Worm (Caenorhabditis elegans) whole organism, early embryonic: ENCODE results near the gene srz-99.

ENCODE experiments used
- B0310.2 ChIP-seq: sonication (generic microtip); optimal IDR thresholded peaks from 2 replicates; lab custom pipeline; 2016; ENCODE audit warnings: mild to moderate bottlenecking, missing genetic modification characterization, missing compliant biosample characterization
- F13C5.2 ChIP-seq: sonication (generic microtip); optimal IDR thresholded peaks from 2 replicates; lab custom pipeline; 2017; ENCODE audit warnings: mild to moderate bottlenecking, missing genetic modification characterization, inconsistent platforms, missing compliant biosample characterization
- aly-1 ChIP-seq: sonication (generic microtip); optimal IDR thresholded peaks from 2 replicates; lab custom pipeline; 2016; ENCODE audit warnings: missing genetic modification characterization, missing compliant biosample characterization
- ama-1 ChIP-seq: fragments of 150-350 bp; optimal IDR thresholded peaks from 2 replicates; lab custom pipeline; 2014
- ceh-13 ChIP-seq: fragments of 200-800 bp; sonication (Bioruptor generic); optimal IDR thresholded peaks from 2 replicates; lab custom pipeline; 2018; ENCODE audit warnings: mild to moderate bottlenecking, missing genetic modification characterization, missing compliant biosample characterization
- ceh-36 ChIP-seq: sonication (generic microtip); optimal IDR thresholded peaks from 2 replicates; lab custom pipeline; 2016; ENCODE audit warnings: missing genetic modification characterization, inconsistent platforms, missing compliant biosample characterization
- ets-7 ChIP-seq: sonication (generic microtip); optimal IDR thresholded peaks from 2 replicates; lab custom pipeline; 2016; ENCODE audit warnings: missing genotype, missing genetic modification characterization, missing compliant biosample characterization
- flt-1 ChIP-seq: fragments of 200-800 bp; sonication (Bioruptor generic); IDR thresholded peaks from 2 replicates; pipeline ENCODE4 v1.3.6; 2022; ENCODE audit warnings: missing genetic modification characterization, missing compliant biosample characterization
- hmbx-1 ChIP-seq: sonication (generic microtip); optimal IDR thresholded peaks from 2 replicates; lab custom pipeline; 2016; ENCODE audit warnings: mild to moderate bottlenecking, missing genetic modification characterization, missing compliant biosample characterization
- hmg-4 ChIP-seq: fragments of 200-800 bp; sonication (Bioruptor generic); optimal IDR thresholded peaks from 2 replicates; lab custom pipeline; 2018; ENCODE audit warnings: mild to moderate bottlenecking, missing genetic modification characterization, missing compliant biosample characterization
- hnd-1 ChIP-seq: sonication (generic microtip); optimal IDR thresholded peaks from 2 replicates; lab custom pipeline; 2016; ENCODE audit warnings: missing genetic modification characterization, missing compliant biosample characterization
- pes-1 ChIP-seq: fragments of 200-800 bp; sonication (Bioruptor generic); IDR thresholded peaks from 2 replicates; pipeline ENCODE4 v1.3.6; 2022; ENCODE audit warnings: missing genetic modification reagents, missing genetic modification characterization, missing compliant biosample characterization
- scrt-1 ChIP-seq: fragments of 200-800 bp; sonication (Bioruptor generic); IDR thresholded peaks from 2 replicates; pipeline ENCODE4 v1.3.6; 2022; ENCODE audit warnings: missing genetic modification characterization, missing compliant biosample characterization
- sea-1 ChIP-seq: fragments of 200-800 bp; sonication (Bioruptor generic); conservative IDR thresholded peaks from 2 replicates; pipeline ENCODE4 v1.3.6; 2022; ENCODE audit warnings: missing genetic modification characterization, missing compliant biosample characterization
- tbx-11 ChIP-seq: fragments of 200-800 bp; sonication (Bioruptor generic); IDR thresholded peaks from 2 replicates; pipeline ENCODE4 v1.3.6; 2022; ENCODE audit warnings: missing genetic modification characterization, missing compliant biosample characterization
- tbx-37 ChIP-seq: fragments of 200-800 bp; sonication (Bioruptor generic); conservative IDR thresholded peaks from 2 replicates; pipeline ENCODE4 v1.3.6; 2022; ENCODE audit warnings: missing genetic modification reagents, missing genetic modification characterization, missing compliant biosample characterization
- tra-4 ChIP-seq: sonication (generic microtip); optimal IDR thresholded peaks from 2 replicates; lab custom pipeline; 2017; ENCODE audit warnings: missing genetic modification characterization, missing compliant biosample characterization

srz-99 gene

DNA sequence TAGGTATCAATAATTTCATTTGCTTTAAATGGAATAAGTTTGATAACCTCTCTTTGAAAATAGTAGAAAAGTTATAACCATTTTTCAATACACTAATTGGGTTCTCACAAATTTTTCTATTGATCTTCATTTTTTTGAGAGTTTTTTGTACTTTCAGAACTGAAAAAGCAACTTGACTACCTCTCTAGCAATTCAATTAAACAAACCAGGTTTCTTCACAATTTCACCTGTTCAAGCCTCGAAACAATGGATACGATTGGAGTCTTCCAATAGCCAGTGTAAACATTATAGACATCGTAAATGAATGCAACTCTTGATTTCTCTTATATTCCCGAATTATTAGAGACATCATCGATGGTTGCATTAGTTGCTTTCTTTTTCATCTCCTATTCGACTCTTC lies at the start of gene srz-99:
TSS of gene srz-99 (plus strand) at position 301 of the 400 bp plus-strand sequence.
- no peak for TF ChIP-seq pes-1 (GFP tag; lab: Robert Waterston, UW)
- no peak for TF ChIP-seq ceh-36 (tag; lab: Kevin White, UChicago)
- TF ChIP-seq scrt-1 (GFP tag; lab: Robert Waterston, UW): no peak
- TF ChIP-seq hnd-1 (tag; lab: Kevin White, UChicago): no peak
- no peak for TF ChIP-seq tbx-37 (GFP tag; lab: Robert Waterston, UW)
- TF ChIP-seq tra-4 (tag; lab: Kevin White, UChicago): no peak
- no peak for TF ChIP-seq tbx-11
- no peak for TF ChIP-seq sea-1 (GFP tag; lab: Robert Waterston, UW)
- TF ChIP-seq aly-1 (tag; lab: Kevin White, UChicago): no peak
- TF ChIP-seq B0310.2 (tag; lab: Kevin White, UChicago): no peak
- no peak for TF ChIP-seq ets-7
- no peak for TF ChIP-seq F13C5.2
- no peak for TF ChIP-seq flt-1 (GFP tag; lab: Robert Waterston, UW)
- no peak for TF ChIP-seq hmg-4
- TF ChIP-seq ama-1 (lab: Kevin White, UChicago): no peak
- TF ChIP-seq hmbx-1: no peak
- TF ChIP-seq ceh-13 (GFP tag; lab: Kevin White, UChicago): no peak

ce11 chrV:16682886-16683285 lies 47.2 kb upstream of the srz-99 start, which contains the start of gene srw-36:
Gene srw-36, plus strand, starts transcription at chrV:16683186.
- TF ChIP-seq tbx-11 (no peak), F13C5.2 (no peak), sea-1 (GFP tag; lab: Robert Waterston, UW) (no peak), scrt-1 (GFP tag; lab: Robert Waterston, UW) (no peak), aly-1 (tag; lab: Kevin White, UChicago) (no peak), flt-1 (GFP tag; lab: Robert Waterston, UW) (no peak), hmg-4 (no peak), pes-1 (GFP tag; lab: Robert Waterston, UW) (no peak), hmbx-1 (no peak), B0310.2 (tag; lab: Kevin White, UChicago) (no peak), hnd-1 (tag; lab: Kevin White, UChicago) (no peak), ama-1 (lab: Kevin White, UChicago) (no peak), tra-4 (tag; lab: Kevin White, UChicago) (no peak), ets-7 (no peak), tbx-37 (GFP tag; lab: Robert Waterston, UW) (no peak), ceh-13 (GFP tag; lab: Kevin White, UChicago) (no peak), ceh-36 (tag; lab: Kevin White, UChicago) (no peak)

ce11 chrV:16683359-16683758 lies 46.7 kb upstream of the srz-99 start:
- no peak for TF ChIP-seq pes-1 (GFP tag; lab: Robert Waterston, UW)
- no peak for TF ChIP-seq flt-1 (GFP tag; lab: Robert Waterston, UW)
- no peak for TF ChIP-seq scrt-1 (GFP tag; lab: Robert Waterston, UW)
- no peak for TF ChIP-seq ceh-13 (GFP tag; lab: Kevin White, UChicago)
- TF ChIP-seq ets-7: no peak
- TF ChIP-seq hnd-1 (tag; lab: Kevin White, UChicago): no peak
- no peak for TF ChIP-seq aly-1 (tag; lab: Kevin White, UChicago)

ce11 chrV:16685725-16686124 lies 44.3 kb upstream of the srz-99 start, which contains the start of gene srw-43:
Gene srw-43, plus strand, starts transcription at chrV:16686025.
- no peak for TF ChIP-seq hmg-4
- no peak for TF ChIP-seq B0310.2 (tag; lab: Kevin White, UChicago)
- TF ChIP-seq sea-1 (GFP tag; lab: Robert Waterston, UW): no peak
- TF ChIP-seq pes-1 (GFP tag; lab: Robert Waterston, UW): no peak
- no peak for TF ChIP-seq tra-4 (tag; lab: Kevin White, UChicago)
- no peak for TF ChIP-seq ets-7
- no peak for TF ChIP-seq hnd-1 (tag; lab: Kevin White, UChicago)
- TF ChIP-seq flt-1 (GFP tag; lab: Robert Waterston, UW): no peak
- no peak for TF ChIP-seq tbx-37 (GFP tag; lab: Robert Waterston, UW)
- TF ChIP-seq ama-1 (lab: Kevin White, UChicago): no peak
- no peak for TF ChIP-seq tbx-11
- TF ChIP-seq ceh-36 (tag; lab: Kevin White, UChicago): no peak
- no peak for TF ChIP-seq aly-1 (tag; lab: Kevin White, UChicago)

- no peak for TF ChIP-seq pes-1 (GFP tag; lab: Robert Waterston, UW)
- TF ChIP-seq scrt-1 (GFP tag; lab: Robert Waterston, UW): no peak
- no peak for TF ChIP-seq ceh-36 (tag; lab: Kevin White, UChicago)
- no peak for TF ChIP-seq tra-4 (tag; lab: Kevin White, UChicago)
- TF ChIP-seq F13C5.2: no peak
- no peak for TF ChIP-seq hnd-1 (tag; lab: Kevin White, UChicago)
- no peak for TF ChIP-seq ets-7
- TF ChIP-seq hmbx-1: no peak
- no peak for TF ChIP-seq tbx-37 (GFP tag; lab: Robert Waterston, UW)
- TF ChIP-seq ceh-13 (GFP tag; lab: Kevin White, UChicago): no peak
- TF ChIP-seq B0310.2 (tag; lab: Kevin White, UChicago): no peak
- TF ChIP-seq hmg-4: no peak
- TF ChIP-seq sea-1 (GFP tag; lab: Robert Waterston, UW): no peak
- no peak for TF ChIP-seq aly-1 (tag; lab: Kevin White, UChicago)
- no peak for TF ChIP-seq tbx-11
- TF ChIP-seq flt-1 (GFP tag; lab: Robert Waterston, UW): no peak
- no peak for TF ChIP-seq ama-1 (lab: Kevin White, UChicago)
These were observed 42.8 kb upstream of the srz-99 start, which contains the start of gene srz-102 for ce11 chrV:16687227-16687626. Gene srz-102, plus strand, starts transcription at chrV:16687527.

ce11 chrV:16692988-16693387 lies 37.1 kb upstream of the srz-99 start:
- TF ChIP-seq tra-4 (tag; lab: Kevin White, UChicago): no peak
- no peak for TF ChIP-seq tbx-37 (GFP tag; lab: Robert Waterston, UW)
- TF ChIP-seq scrt-1 (GFP tag; lab: Robert Waterston, UW): no peak
- TF ChIP-seq B0310.2 (tag; lab: Kevin White, UChicago): no peak
- TF ChIP-seq ets-7: no peak
- TF ChIP-seq sea-1 (GFP tag; lab: Robert Waterston, UW): no peak
- no peak for TF ChIP-seq hmg-4
- no peak for TF ChIP-seq pes-1 (GFP tag; lab: Robert Waterston, UW)
- no peak for TF ChIP-seq flt-1 (GFP tag; lab: Robert Waterston, UW)
- no peak for TF ChIP-seq ceh-13 (GFP tag; lab: Kevin White, UChicago)
- TF ChIP-seq hmbx-1: no peak
- no peak for TF ChIP-seq tbx-11
- no peak for TF ChIP-seq ama-1 (lab: Kevin White, UChicago)
